Worm (Caenorhabditis elegans) whole organism, L4/young adult: ENCODE data around the gene T25B2.4.

Source experiments
- W03F9.2 ChIP-seq: fragments of 150-350 bp; optimal IDR thresholded peaks from 2 replicates; lab custom pipeline; 2014; ENCODE audit warnings: missing biosample characterization, missing genetic modification characterization
- dao-5 ChIP-seq: sonication (generic microtip); optimal IDR thresholded peaks from 2 replicates; lab custom pipeline; 2016; ENCODE audit warnings: missing genotype, missing genetic modification characterization, moderate library complexity, missing compliant biosample characterization
- him-1 ChIP-seq: sonication (generic microtip); optimal IDR thresholded peaks from 2 replicates; lab custom pipeline; 2016; ENCODE audit warnings: missing genotype, missing genetic modification reagents, missing genetic modification characterization, missing compliant biosample characterization

- TF ChIP-seq dao-5 (tag; lab: Kevin White, UChicago) (peak; percentile 91), him-1 (tag; lab: Kevin White, UChicago) (peak; percentile 98), W03F9.2 (tag; lab: Kevin White, UChicago) (peak; percentile 57)
Observed at ce11 chrX:6207687-6208088, 29.6 kb downstream of the T25B2.4 start, which contains the start of gene T13C5.6.
